Worm (Caenorhabditis elegans) whole organism, L3 larva: ENCODE measurements around the gene sre-30.

Experiments
- aly-2 ChIP-seq: fragments of 150-350 bp; optimal IDR thresholded peaks from 2 replicates; lab custom pipeline; 2014; ENCODE audit warnings: missing biosample characterization, missing genetic modification characterization
- ama-1 ChIP-seq: fragments of 150-350 bp; optimal IDR thresholded peaks from 2 replicates; lab custom pipeline; 2018
- ceh-28 ChIP-seq: fragments of 150-350 bp; optimal IDR thresholded peaks from 2 replicates; lab custom pipeline; 2014; ENCODE audit warnings: missing biosample characterization, missing genetic modification reagents, missing genetic modification characterization
- daf-12 ChIP-seq: fragments of 150-350 bp; optimal IDR thresholded peaks from 2 replicates; lab custom pipeline; 2014; ENCODE audit warnings: missing biosample characterization, missing genetic modification reagents, missing genetic modification characterization
- fos-1 ChIP-seq: fragments of 150-350 bp; optimal IDR thresholded peaks from 2 replicates; lab custom pipeline; 2014; ENCODE audit warnings: missing biosample characterization, missing genetic modification characterization
- jun-1 ChIP-seq: fragments of 150-350 bp; optimal IDR thresholded peaks from 2 replicates; lab custom pipeline; 2014; ENCODE audit warnings: missing biosample characterization, missing genetic modification reagents, missing genetic modification characterization
- lin-39 ChIP-seq: fragments of 150-350 bp; optimal IDR thresholded peaks from 2 replicates; lab custom pipeline; 2018; ENCODE audit warnings: missing biosample characterization, missing genetic modification reagents, missing genetic modification characterization
- nhr-25 ChIP-seq: sonication (generic microtip); optimal IDR thresholded peaks from 2 replicates; lab custom pipeline; 2017; ENCODE audit warnings: missing biosample characterization, missing genetic modification characterization
- pha-4 ChIP-seq: fragments of 150-350 bp; optimal IDR thresholded peaks from 2 replicates; lab custom pipeline; 2014; ENCODE audit warnings: missing biosample characterization, missing genetic modification reagents, missing genetic modification characterization
- pqm-1 ChIP-seq: fragments of 150-350 bp; optimal IDR thresholded peaks from 2 replicates; lab custom pipeline; 2017; ENCODE audit warnings: missing biosample characterization, missing genetic modification characterization, inconsistent platforms
- sea-2 ChIP-seq: fragments of 150-350 bp; sonication (generic microtip); optimal IDR thresholded peaks from 4 replicates; lab custom pipeline; 2014; ENCODE audit warnings: missing biosample characterization, missing genetic modification reagents, missing genetic modification characterization
- snpc-4 ChIP-seq: fragments of 150-350 bp; optimal IDR thresholded peaks from 2 replicates; lab custom pipeline; 2014; ENCODE audit warnings: missing biosample characterization, missing genetic modification characterization
- ztf-11 ChIP-seq: fragments of 150-350 bp; optimal IDR thresholded peaks from 2 replicates; lab custom pipeline; 2014; ENCODE audit warnings: missing biosample characterization, missing genetic modification characterization

DNA sequence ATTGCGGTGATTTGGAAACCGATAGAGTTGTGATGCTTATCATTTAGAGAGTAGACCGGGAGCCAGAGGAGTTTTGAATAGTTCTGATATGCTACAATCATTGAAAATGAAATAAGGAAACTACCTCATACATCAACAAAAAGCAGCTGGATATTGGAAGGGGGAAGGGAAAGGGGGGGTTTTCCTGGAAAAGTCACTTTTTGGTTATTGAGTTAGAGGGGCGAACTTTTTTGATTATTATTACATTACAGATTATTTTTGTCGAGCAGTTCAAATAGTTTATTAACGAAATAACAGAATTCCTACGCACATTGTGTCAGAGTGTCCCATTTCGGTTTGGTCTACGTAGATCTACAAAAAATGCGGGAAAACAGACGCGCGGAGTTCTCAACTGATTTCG is 19.5 kb downstream of the sre-30 start, which contains the start of gene sre-42:
- TF ChIP-seq aly-2 (tag; lab: Kevin White, UChicago) = no peak
- no peak for TF ChIP-seq ceh-28 (tag; lab: Kevin White, UChicago)
- no peak for TF ChIP-seq ztf-11 (tag; lab: Kevin White, UChicago)
- no peak for TF ChIP-seq sea-2
- TF ChIP-seq pha-4 (tag; lab: Kevin White, UChicago) = no peak
- no peak for TF ChIP-seq fos-1 (tag; lab: Kevin White, UChicago)
- TF ChIP-seq jun-1 (tag; lab: Kevin White, UChicago) = no peak
- TF ChIP-seq lin-39 (tag; lab: Kevin White, UChicago) = no peak
- no peak for TF ChIP-seq snpc-4 (tag; lab: Kevin White, UChicago)
- TF ChIP-seq ama-1 (lab: Kevin White, UChicago) = no peak
- no peak for TF ChIP-seq daf-12 (tag; lab: Kevin White, UChicago)
- TF ChIP-seq nhr-25 (tag; lab: Kevin White, UChicago) = no peak
- TF ChIP-seq pqm-1 (tag; lab: Kevin White, UChicago) = no peak
